Worm (Caenorhabditis elegans) whole organism, mixed stage, embryonic: Measurements from ENCODE around the gene hlh-15.

ENCODE experiments used
- pha-4 ChIP-seq: fragments of 150-350 bp; optimal IDR thresholded peaks from 2 replicates; lab custom pipeline; 2018; ENCODE audit warnings: missing biosample characterization, missing genetic modification reagents, missing genetic modification characterization
- unc-39 ChIP-seq: fragments of 150-350 bp; optimal IDR thresholded peaks from 2 replicates; lab custom pipeline; 2014; ENCODE audit warnings: missing biosample characterization, missing genetic modification characterization
- unc-62 ChIP-seq: fragments of 150-350 bp; optimal IDR thresholded peaks from 2 replicates; lab custom pipeline; 2014; ENCODE audit warnings: missing biosample characterization, missing genetic modification reagents, missing genetic modification characterization

- no peak for TF ChIP-seq unc-39 (tag; lab: Kevin White, UChicago)
- no peak for TF ChIP-seq unc-62
- peak; percentile 31 for TF ChIP-seq pha-4
Observed at ce11 chrX:2401883-2402282, 11.3 kb downstream of the hlh-15 start, which contains the start of gene dhhc-9.
